Fruit fly (Drosophila melanogaster) whole organism, pupa: ENCODE data around the gene nes.

ENCODE experiments used
- CG8301 ChIP-seq: fragments of 200-800 bp; sonication (Bioruptor generic); optimal IDR thresholded peaks from 2 replicates; lab custom pipeline; 2018; ENCODE audit warnings: missing biosample characterization, mild to moderate bottlenecking, missing genetic modification characterization
- EcR ChIP-seq: fragments of 200-800 bp; sonication (Bioruptor generic); optimal IDR thresholded peaks from 3 replicates; lab custom pipeline; 2019; ENCODE audit warnings: missing biosample characterization, missing genetic modification characterization, mild to moderate bottlenecking, moderate library complexity, missing genetic modification reagents

DNA sequence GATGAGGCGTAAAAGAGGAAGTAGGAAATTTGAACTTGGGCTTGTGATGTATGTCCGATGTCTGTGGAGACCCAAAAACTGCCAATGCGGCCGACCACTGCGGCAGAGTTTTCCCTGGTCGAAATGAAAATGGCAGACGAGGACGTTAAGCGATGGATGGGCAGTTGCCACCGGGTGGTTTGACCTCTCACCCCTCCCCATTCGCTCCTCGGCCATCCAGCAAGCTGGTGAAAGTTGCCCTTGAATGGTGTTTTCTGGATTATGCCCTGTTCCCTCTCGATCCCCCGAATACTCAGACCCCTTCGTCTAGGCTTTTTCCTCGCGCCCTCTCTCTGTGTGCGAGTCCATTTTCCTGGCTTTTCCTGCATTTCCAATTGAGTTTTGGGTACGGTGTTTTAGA lies 28.9 kb downstream of the nes start:
- TF ChIP-seq EcR (GFP tag; lab: Kevin White, UChicago) = no peak
- no peak for TF ChIP-seq CG8301 (tag; lab: Kevin White, UChicago)
